Worm (Caenorhabditis elegans): ENCODE results near the gene T18D3.5.
A peak's percentile ranks its signal among the peaks of the same experiment; 100 is the strongest.
"Not testable (repeated sequence)": the region's sequence is repeated elsewhere in the genome, so short reads cannot be mapped to it uniquely, and the experiment has no call there.

T18D3.5 gene

DNA sequence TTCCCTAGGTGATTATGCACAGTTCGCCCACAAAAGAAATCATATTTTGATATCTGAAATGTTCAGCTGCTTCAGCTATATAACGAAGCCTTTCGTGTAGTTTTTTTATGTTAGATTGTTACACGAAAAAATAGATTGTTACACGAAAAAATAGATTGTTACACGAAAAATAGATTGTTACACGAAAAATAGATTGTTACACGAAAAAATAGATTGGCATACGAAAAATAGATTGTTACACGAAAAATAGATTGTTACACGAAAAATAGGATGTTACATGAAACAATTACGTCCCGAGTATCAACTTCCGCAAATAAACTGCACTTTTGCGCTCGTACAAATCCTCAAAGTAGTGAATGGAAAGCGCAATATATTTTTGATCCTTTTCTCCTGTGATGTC, 39.0 kb downstream of the T18D3.5 start:
- TF ChIP-seq efl-1 (optimal IDR thresholded peaks at IDR 0.05): not testable (repeated sequence)
- TF ChIP-seq efl-1 (GFP tag; optimal IDR thresholded peaks at IDR 0.05 in 1 of 2): peak in 1 of 2 experiments; percentile 66

DNA sequence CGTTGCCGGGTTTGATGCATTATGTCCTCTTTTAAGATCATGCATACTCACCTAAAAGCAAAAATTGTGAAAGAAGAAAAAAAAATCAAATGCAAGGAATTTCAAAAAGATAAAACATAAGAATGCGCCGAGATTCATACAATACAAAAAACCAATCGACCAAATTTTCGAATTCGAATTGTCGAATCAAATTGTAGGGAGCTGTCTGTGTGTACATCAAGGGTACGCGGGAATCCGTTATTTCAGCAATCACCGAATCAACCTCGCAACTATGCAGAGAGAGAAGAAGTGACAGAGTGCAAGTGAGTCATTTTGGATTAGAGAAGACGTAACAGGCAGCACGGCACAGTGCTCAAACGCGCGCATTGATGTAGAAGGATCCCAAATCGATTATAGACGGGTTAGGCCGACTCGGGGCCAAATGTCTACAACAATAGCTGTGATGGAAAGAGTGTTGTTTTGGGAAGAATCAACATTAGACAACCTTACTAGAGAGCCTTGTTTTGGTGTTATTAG, 39.7 kb downstream of the T18D3.5 start, which contains the start of gene sdz-19:
Gene sdz-19 (minus strand): TSS at position 51 of the 516 bp plus-strand sequence.
- TF ChIP-seq nhr-12 (tag; optimal IDR thresholded peaks at IDR 0.05) (no peak), Y116A8C.19 (tag; optimal IDR thresholded peaks at IDR 0.05; ENCODE audit: borderline replicate concordance) (no peak), unc-98 (GFP tag; IDR thresholded peaks at IDR 0.05) (no peak), ama-1 (optimal IDR thresholded peaks at IDR 0.05) (no peak), dpl-1 (GFP tag; optimal IDR thresholded peaks at IDR 0.05) (no peak), zag-1 (tag; optimal IDR thresholded peaks at IDR 0.05) (no peak), pag-3 (tag; optimal IDR thresholded peaks at IDR 0.05; ENCODE audit: borderline replicate concordance, insufficient read depth) (no peak), pax-3 (tag; optimal IDR thresholded peaks at IDR 0.05) (no peak), nhr-11 (tag; optimal IDR thresholded peaks at IDR 0.05) (no peak), tbx-2 (tag; optimal IDR thresholded peaks at IDR 0.05) (no peak), nhr-76 (tag; optimal IDR thresholded peaks at IDR 0.05) (no peak), blmp-1 (tag; optimal IDR thresholded peaks at IDR 0.05) (no peak), lsy-2 (tag; optimal IDR thresholded peaks at IDR 0.05) (no peak), ceh-8 (GFP tag; optimal IDR thresholded peaks at IDR 0.05) (no peak)

DNA sequence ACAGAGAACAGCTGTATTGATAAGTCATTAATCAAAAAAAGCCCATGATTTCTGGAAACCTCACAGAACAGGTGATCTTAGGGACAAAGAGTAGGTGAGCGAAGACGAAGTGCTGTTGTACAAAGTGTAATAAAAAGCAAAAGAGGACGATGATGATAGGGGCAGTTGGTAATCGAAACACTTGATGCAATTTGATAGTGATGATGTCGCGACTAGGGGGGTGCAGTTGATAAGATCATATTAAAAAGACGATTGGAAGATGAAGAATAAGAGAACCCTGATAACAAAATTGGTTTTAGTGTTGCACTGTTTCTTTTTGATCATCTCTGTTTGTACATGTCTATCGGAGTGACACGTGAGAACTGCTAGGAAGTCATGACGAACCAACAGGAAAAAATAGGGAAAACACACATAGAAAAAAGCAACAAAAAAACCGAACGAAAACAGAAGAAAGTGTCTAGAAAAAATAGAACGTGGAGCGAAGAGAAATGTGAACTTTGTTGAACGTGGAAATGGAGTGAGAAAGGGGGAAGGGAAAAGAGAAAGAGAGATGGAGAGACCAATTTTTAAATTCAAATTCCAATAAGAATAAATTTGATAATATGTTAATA, 45.8 kb downstream of the T18D3.5 start:
- TF ChIP-seq aly-2 (tag; optimal IDR thresholded peaks at IDR 0.05): no peak
- TF ChIP-seq lir-3 (tag; optimal IDR thresholded peaks at IDR 0.05; ENCODE audit: poor library complexity): peak; percentile 43
- peak; percentile 50 to 64 for TF ChIP-seq lsy-2 (tag; optimal IDR thresholded peaks at IDR 0.05)
- TF ChIP-seq zag-1 (tag; optimal IDR thresholded peaks at IDR 0.05): no peak
- peak; percentile 27 for TF ChIP-seq C04F5.9 (tag; optimal IDR thresholded peaks at IDR 0.05)
- TF ChIP-seq snu-23 (GFP tag; optimal IDR thresholded peaks at IDR 0.05): peak; percentile 81
- no peak for TF ChIP-seq nhr-84 (tag; optimal IDR thresholded peaks at IDR 0.05)
- peak; percentile 71 for TF ChIP-seq tlp-1 (tag; optimal IDR thresholded peaks at IDR 0.05)
- peak in 1 of 2 experiments; percentile 67 for TF ChIP-seq lin-35 (GFP tag; optimal IDR thresholded peaks at IDR 0.05)
- peak; percentile 31 for TF ChIP-seq sox-4 (tag; optimal IDR thresholded peaks at IDR 0.05)
- TF ChIP-seq lin-39 (tag; optimal IDR thresholded peaks at IDR 0.05): peak; percentile 37
- TF ChIP-seq mdl-1 (tag; optimal IDR thresholded peaks at IDR 0.05): peak in 1 of 2 experiments; percentile 54
- TF ChIP-seq nhr-47 (tag; optimal IDR thresholded peaks at IDR 0.05): peak; percentile 60
- peak in 1 of 2 experiments; percentile 14 for TF ChIP-seq efl-1 (optimal IDR thresholded peaks at IDR 0.05)
- TF ChIP-seq efl-1 (GFP tag; optimal IDR thresholded peaks at IDR 0.05 in 1 of 2): no peak
- peak; percentile 5 for TF ChIP-seq pax-3 (tag; optimal IDR thresholded peaks at IDR 0.05)
- peak; percentile 79 for TF ChIP-seq rnt-1 (tag; optimal IDR thresholded peaks at IDR 0.05)
- no peak for TF ChIP-seq ceh-90 (tag; optimal IDR thresholded peaks at IDR 0.05)
- peak; percentile 34 for TF ChIP-seq pag-3 (tag; optimal IDR thresholded peaks at IDR 0.05; ENCODE audit: borderline replicate concordance, insufficient read depth)
- peak; percentile 52 for TF ChIP-seq ztf-4 (tag; optimal IDR thresholded peaks at IDR 0.05)
- TF ChIP-seq nhr-85 (tag): peak; percentile 81
- TF ChIP-seq grh-1 (GFP tag; IDR thresholded peaks at IDR 0.05): 0 out of 2 replicates have a peak, but pooled peaks have one; percentile 21
- TF ChIP-seq tbx-2 (tag; optimal IDR thresholded peaks at IDR 0.05): peak; percentile 44
- peak; percentile 42 for TF ChIP-seq swsn-7 (tag; optimal IDR thresholded peaks at IDR 0.05)
- peak; percentile 94 for TF ChIP-seq nhr-71 (tag; optimal IDR thresholded peaks at IDR 0.05)
- TF ChIP-seq lin-14 (GFP tag; optimal IDR thresholded peaks at IDR 0.05): peak; percentile 81
- TF ChIP-seq dpl-1 (GFP tag; optimal IDR thresholded peaks at IDR 0.05): no peak
- no peak for TF ChIP-seq pqm-1 (tag; optimal IDR thresholded peaks at IDR 0.05)
- peak; percentile 38 to 89 (median 84) for TF ChIP-seq elt-3 (tag; optimal IDR thresholded peaks at IDR 0.05)
- TF ChIP-seq ceh-88 (GFP tag; IDR thresholded peaks at IDR 0.05): peak; percentile 23; the same call in 1 of the 2 replicates
- peak; percentile 73 for TF ChIP-seq unc-130 (tag; optimal IDR thresholded peaks at IDR 0.05)
- TF ChIP-seq mep-1 (tag; optimal IDR thresholded peaks at IDR 0.05): peak; percentile 44
- peak; percentile 36 for TF ChIP-seq xbp-1 (tag; optimal IDR thresholded peaks at IDR 0.05)
- peak; percentile 76 for TF ChIP-seq nhr-90 (tag; optimal IDR thresholded peaks at IDR 0.05; ENCODE audit: poor library complexity)
- TF ChIP-seq Y116A8C.19 (tag; optimal IDR thresholded peaks at IDR 0.05; ENCODE audit: borderline replicate concordance): no peak
- peak; percentile 91 for TF ChIP-seq nhr-19 (GFP tag; conservative IDR thresholded peaks at IDR 0.05)
- peak; percentile 96 for TF ChIP-seq elt-2 (tag; optimal IDR thresholded peaks at IDR 0.05)
- no peak for TF ChIP-seq mef-2 (tag; optimal IDR thresholded peaks at IDR 0.05)
- peak; percentile 32 for TF ChIP-seq fos-1 (tag; optimal IDR thresholded peaks at IDR 0.05)
